Worm (Caenorhabditis elegans) whole organism, mixed stage, embryonic: Measurements from ENCODE around the gene C05C8.5.

Experiments used
- M03D4.4 ChIP-seq: sonication (generic microtip); optimal IDR thresholded peaks from 2 replicates; lab custom pipeline; 2017; ENCODE audit warnings: mild to moderate bottlenecking, missing genetic modification characterization, missing compliant biosample characterization
- elt-1 ChIP-seq: sonication (generic microtip); optimal IDR thresholded peaks from 2 replicates; lab custom pipeline; 2017; ENCODE audit warnings: missing genetic modification characterization, mild to moderate bottlenecking, missing compliant biosample characterization, antibody characterized with exemption, moderate library complexity, borderline replicate concordance; ENCODE audit not compliant: insufficient read depth
- flh-1 ChIP-seq: fragments of 200-800 bp; sonication (Bioruptor generic); optimal IDR thresholded peaks from 2 replicates; lab custom pipeline; 2018; ENCODE audit warnings: mild to moderate bottlenecking, missing genetic modification characterization, moderate library complexity, missing compliant biosample characterization
- lin-32 ChIP-seq: fragments of 200-800 bp; sonication (Bioruptor generic); optimal IDR thresholded peaks from 2 replicates; lab custom pipeline; 2018; ENCODE audit warnings: mild to moderate bottlenecking, missing genetic modification characterization, missing compliant biosample characterization
- mep-1 ChIP-seq: fragments of 150-350 bp; optimal IDR thresholded peaks from 2 replicates; lab custom pipeline; 2017; ENCODE audit warnings: missing biosample characterization, missing genetic modification reagents, missing genetic modification characterization, inconsistent platforms
- nhr-12 ChIP-seq: fragments of 150-350 bp; optimal IDR thresholded peaks from 2 replicates; lab custom pipeline; 2014; ENCODE audit warnings: missing biosample characterization, missing genetic modification characterization
- nhr-237 ChIP-seq: fragments of 150-350 bp; optimal IDR thresholded peaks from 2 replicates; lab custom pipeline; 2014; ENCODE audit warnings: missing biosample characterization, missing genetic modification characterization
- nhr-28 ChIP-seq: fragments of 150-350 bp; optimal IDR thresholded peaks from 2 replicates; lab custom pipeline; 2014; ENCODE audit warnings: missing biosample characterization, missing genetic modification characterization
- nhr-76 ChIP-seq: sonication (generic microtip); optimal IDR thresholded peaks from 2 replicates; lab custom pipeline; 2017; ENCODE audit warnings: missing biosample characterization, missing genetic modification characterization
- sem-2 ChIP-seq: fragments of 200-800 bp; sonication (Bioruptor generic); optimal IDR thresholded peaks from 2 replicates; lab custom pipeline; 2018; ENCODE audit warnings: mild to moderate bottlenecking, missing genetic modification characterization, missing compliant biosample characterization
- snpc-4 ChIP-seq: fragments of 150-350 bp; optimal IDR thresholded peaks from 2 replicates; lab custom pipeline; 2014; ENCODE audit warnings: missing biosample characterization, missing genetic modification characterization

ce11 chrV:7224947-7225346 lies 9.7 kb downstream of the C05C8.5 start, which contains the start of gene fkb-3:
- no peak for TF ChIP-seq nhr-76 (tag; lab: Kevin White, UChicago)
- TF ChIP-seq snpc-4 (tag; lab: Kevin White, UChicago) = no peak
- no peak for TF ChIP-seq elt-1
- no peak for TF ChIP-seq flh-1 (GFP tag; lab: Kevin White, UChicago)
- no peak for TF ChIP-seq nhr-12 (tag; lab: Kevin White, UChicago)
- TF ChIP-seq nhr-237 = no peak
- TF ChIP-seq nhr-28 (tag; lab: Kevin White, UChicago) = no peak
- TF ChIP-seq sem-2 = no peak
- no peak for TF ChIP-seq mep-1
- TF ChIP-seq M03D4.4 (tag; lab: Kevin White, UChicago) = no peak
- no peak for TF ChIP-seq lin-32 (GFP tag; lab: Kevin White, UChicago)
